Fruit fly (Drosophila melanogaster) whole organism, embryonic: ENCODE results near the gene CG5823.

ENCODE experiments used
- Atf3 ChIP-seq: fragments of 200-800 bp; sonication (Bioruptor generic); optimal IDR thresholded peaks from 3 replicates; lab custom pipeline; 2016; ENCODE audit warnings: missing biosample characterization, missing genetic modification characterization
- Bgb ChIP-seq: fragments of 200-800 bp; sonication (Bioruptor generic); IDR thresholded peaks from 2 replicates; pipeline ENCODE4 v1.3.6; 2022; ENCODE audit warnings: missing biosample characterization, missing genetic modification characterization; ENCODE audit not compliant: partially characterized antibody
- CG10267 ChIP-seq: fragments of 200-800 bp; sonication (Bioruptor generic); optimal IDR thresholded peaks from 2 replicates; lab custom pipeline; 2018; ENCODE audit warnings: missing biosample characterization, mild to moderate bottlenecking, missing genetic modification characterization, moderate library complexity
- CG11456 ChIP-seq: fragments of 200-800 bp; sonication (Bioruptor generic); IDR thresholded peaks from 3 replicates; pipeline ENCODE4 v1.3.6; 2022; ENCODE audit warnings: missing biosample characterization, missing genetic modification characterization
- CG13287 ChIP-seq: fragments of 200-800 bp; sonication (Bioruptor generic); IDR thresholded peaks from 2 replicates; pipeline ENCODE4 v1.3.6; 2022; ENCODE audit warnings: missing biosample characterization, missing genetic modification characterization; ENCODE audit not compliant: partially characterized antibody
- CG15479 ChIP-seq: fragments of 200-800 bp; sonication (Bioruptor generic); optimal IDR thresholded peaks from 3 replicates; lab custom pipeline; 2019; ENCODE audit warnings: missing biosample characterization, mild to moderate bottlenecking, missing genetic modification characterization, moderate library complexity
- CG15514 ChIP-seq: fragments of 200-800 bp; sonication (Bioruptor generic); optimal IDR thresholded peaks from 3 replicates; lab custom pipeline; 2017; ENCODE audit warnings: missing biosample characterization, missing genetic modification characterization, mild to moderate bottlenecking, moderate library complexity, missing genetic modification reagents
- CG16813 ChIP-seq: fragments of 200-800 bp; sonication (Bioruptor generic); IDR thresholded peaks from 3 replicates; pipeline ENCODE4 v1.3.6; 2022; ENCODE audit warnings: missing biosample characterization, missing genetic modification characterization; ENCODE audit not compliant: partially characterized antibody
- CG2116 ChIP-seq: fragments of 200-800 bp; sonication (Bioruptor generic); optimal IDR thresholded peaks from 3 replicates; lab custom pipeline; 2018; ENCODE audit warnings: missing biosample characterization, mild to moderate bottlenecking, missing genetic modification characterization
- CG2712 ChIP-seq: fragments of 200-800 bp; optimal IDR thresholded peaks from 3 replicates; lab custom pipeline; 2019; ENCODE audit warnings: missing biosample characterization, mild to moderate bottlenecking, missing genetic modification characterization, moderate library complexity
- CG4617 ChIP-seq: fragments of 200-800 bp; sonication (Bioruptor generic); optimal IDR thresholded peaks from 3 replicates; lab custom pipeline; 2016; ENCODE audit warnings: missing biosample characterization, missing genetic modification characterization, borderline replicate concordance
- CG7556 ChIP-seq: fragments of 200-800 bp; sonication (Bioruptor generic); optimal IDR thresholded peaks from 2 replicates; lab custom pipeline; 2017; ENCODE audit warnings: missing biosample characterization, mild to moderate bottlenecking, missing genetic modification characterization
- CG9437 ChIP-seq: fragments of 200-800 bp; sonication (Bioruptor generic); optimal IDR thresholded peaks from 2 replicates; lab custom pipeline; 2018; ENCODE audit warnings: missing biosample characterization, mild to moderate bottlenecking, missing genetic modification characterization
- D ChIP-seq, 2 experiments: fragments of 200-800 bp in 1 of 2; fragments of >200 bp in 1 of 2; sonication (Bioruptor generic) in 1 of 2; optimal IDR thresholded peaks; 2 replicates in 1 of 2; 3 replicates in 1 of 2; lab custom pipeline; 2017; ENCODE audit warnings: mild to moderate bottlenecking in 1 of 2, missing biosample characterization in 1 of 2, missing genetic modification characterization in 1 of 2, missing genetic modification reagents in 1 of 2
- Dp ChIP-seq: fragments of 200-800 bp; sonication (Bioruptor generic); optimal IDR thresholded peaks from 2 replicates; lab custom pipeline; 2018; ENCODE audit warnings: missing biosample characterization, mild to moderate bottlenecking, missing genetic modification characterization, moderate library complexity
- Ets97D ChIP-seq: fragments of 200-800 bp; sonication (Bioruptor generic); optimal IDR thresholded peaks from 3 replicates; lab custom pipeline; 2016; ENCODE audit warnings: missing biosample characterization, missing genetic modification characterization
- HLH4C ChIP-seq: fragments of 200-800 bp; sonication (Bioruptor generic); IDR thresholded peaks from 3 replicates; pipeline ENCODE4 v1.3.6; 2022; ENCODE audit warnings: missing biosample characterization, missing genetic modification characterization; ENCODE audit not compliant: partially characterized antibody
- Hr39 ChIP-seq: fragments of >200 bp; optimal IDR thresholded peaks from 2 replicates; lab custom pipeline; 2017
- MESR4 ChIP-seq: fragments of 200-800 bp; sonication (Bioruptor generic); optimal IDR thresholded peaks from 2 replicates; lab custom pipeline; 2018; ENCODE audit warnings: missing biosample characterization, mild to moderate bottlenecking, missing genetic modification characterization, moderate library complexity
- Med ChIP-seq: fragments of 200-800 bp; sonication (Bioruptor generic); peaks from one replicate; lab custom pipeline; 2016; ENCODE audit warnings: missing biosample characterization, missing genetic modification characterization, mild to moderate bottlenecking, inconsistent platforms, moderate library complexity
- NFAT ChIP-seq: fragments of 200-800 bp; sonication (Bioruptor generic); IDR thresholded peaks from 2 replicates; pipeline ENCODE4 v1.3.6; 2022; ENCODE audit warnings: missing biosample characterization, missing genetic modification characterization
- Nf-YC ChIP-seq: fragments of 200-800 bp; optimal IDR thresholded peaks from 3 replicates; lab custom pipeline; 2019; ENCODE audit warnings: missing biosample characterization, mild to moderate bottlenecking, missing genetic modification characterization, moderate library complexity
- Side ChIP-seq: fragments of 200-800 bp; sonication (Bioruptor generic); optimal IDR thresholded peaks from 2 replicates; lab custom pipeline; 2016; ENCODE audit warnings: missing biosample characterization, missing genetic modification characterization
- Sin3A ChIP-seq: fragments of >200 bp; optimal IDR thresholded peaks from 2 replicates; lab custom pipeline; 2018
- YL-1 ChIP-seq: fragments of 200-800 bp; sonication (Bioruptor generic); optimal IDR thresholded peaks from 3 replicates; lab custom pipeline; 2017; ENCODE audit warnings: missing biosample characterization, mild to moderate bottlenecking, missing genetic modification characterization
- ara ChIP-seq: fragments of 200-800 bp; sonication (Bioruptor generic); IDR thresholded peaks from 2 replicates; pipeline ENCODE4 v1.3.6; 2022; ENCODE audit warnings: missing biosample characterization, missing genetic modification characterization
- bbx ChIP-seq: fragments of 200-800 bp; sonication (Bioruptor generic); IDR thresholded peaks from 2 replicates; pipeline ENCODE4 v1.3.6; 2022; ENCODE audit warnings: missing biosample characterization, missing genetic modification characterization; ENCODE audit not compliant: partially characterized antibody
- br ChIP-seq: fragments of >200 bp; optimal IDR thresholded peaks from 2 replicates; lab custom pipeline; 2017
- crp ChIP-seq, 2 experiments: fragments of 200-800 bp; sonication (Bioruptor generic); optimal IDR thresholded peaks; 2 replicates in 1 of 2; 3 replicates in 1 of 2; lab custom pipeline; 2017; ENCODE audit warnings: missing biosample characterization in 2 of 2, missing genetic modification characterization in 2 of 2, mild to moderate bottlenecking in 1 of 2, moderate library complexity in 1 of 2
- fd102C ChIP-seq: fragments of 200-800 bp; sonication (Bioruptor generic); optimal IDR thresholded peaks from 2 replicates; lab custom pipeline; 2018; ENCODE audit warnings: missing biosample characterization, mild to moderate bottlenecking, missing genetic modification characterization, moderate library complexity
- gcm2 ChIP-seq: fragments of 200-800 bp; sonication (Bioruptor generic); optimal IDR thresholded peaks from 2 replicates; lab custom pipeline; 2016; ENCODE audit warnings: missing biosample characterization, missing genetic modification characterization
- hb ChIP-seq: fragments of 200-800 bp; sonication (Bioruptor generic); IDR thresholded peaks from 3 replicates; pipeline ENCODE4 v1.3.6; 2022; ENCODE audit warnings: missing biosample characterization, missing genetic modification characterization; ENCODE audit not compliant: partially characterized antibody
- knrl ChIP-seq: fragments of 200-800 bp; sonication (Bioruptor generic); IDR thresholded peaks from 3 replicates; pipeline ENCODE4 v1.3.6; 2022; ENCODE audit warnings: missing biosample characterization, missing genetic modification characterization; ENCODE audit not compliant: partially characterized antibody
- lbe ChIP-seq: fragments of 200-800 bp; sonication (Bioruptor generic); optimal IDR thresholded peaks from 2 replicates; lab custom pipeline; 2016; ENCODE audit warnings: missing biosample characterization, mild to moderate bottlenecking, missing genetic modification characterization
- luna ChIP-seq: fragments of 200-800 bp; sonication (Bioruptor generic); optimal IDR thresholded peaks from 2 replicates; lab custom pipeline; 2016; ENCODE audit warnings: missing biosample characterization, missing genetic modification characterization
- pan ChIP-seq, 4 experiments: fragments of >200 bp in 3 of 4; fragments of 200-800 bp in 1 of 4; sonication (Bioruptor generic) in 1 of 4; optimal IDR thresholded peaks in 3 of 4; IDR thresholded peaks in 1 of 4; 2 replicates each; pipeline versions ENCODE4 v1.3.6 to Lab custom; 2017 to 2022; ENCODE audit warnings: missing biosample characterization in 2 of 4, missing genetic modification characterization in 2 of 4, mixed read lengths in 1 of 4
- pfk ChIP-seq: fragments of 200-800 bp; sonication (Bioruptor generic); optimal IDR thresholded peaks from 2 replicates; lab custom pipeline; 2018; ENCODE audit warnings: missing biosample characterization, mild to moderate bottlenecking, missing genetic modification characterization, moderate library complexity
- pzg ChIP-seq: fragments of 200-800 bp; sonication (Bioruptor generic); optimal IDR thresholded peaks from 3 replicates; lab custom pipeline; 2018; ENCODE audit warnings: missing biosample characterization, mild to moderate bottlenecking, missing genetic modification characterization, moderate library complexity
- sens ChIP-seq: fragments of 200-800 bp; sonication (Bioruptor generic); peaks from one replicate; lab custom pipeline; 2016; ENCODE audit warnings: missing biosample characterization, missing genetic modification characterization
- seq ChIP-seq: fragments of 200-800 bp; sonication (Bioruptor generic); IDR thresholded peaks from 2 replicates; pipeline ENCODE4 v1.3.6; 2022; ENCODE audit warnings: missing biosample characterization, missing genetic modification characterization
- sim ChIP-seq: fragments of 200-800 bp; sonication (Bioruptor generic); IDR thresholded peaks from 2 replicates; pipeline ENCODE4 v1.3.6; 2022; ENCODE audit warnings: missing biosample characterization, missing genetic modification characterization
- sisA ChIP-seq: fragments of 200-800 bp; sonication (Bioruptor generic); IDR thresholded peaks from 2 replicates; pipeline ENCODE4 v1.3.6; 2022; ENCODE audit warnings: missing biosample characterization, missing genetic modification characterization
- slbo ChIP-seq: fragments of 200-800 bp; sonication (Bioruptor generic); IDR thresholded peaks from 2 replicates; pipeline ENCODE4 v1.3.6; 2022; ENCODE audit warnings: missing biosample characterization, missing genetic modification characterization
- trem ChIP-seq: fragments of 200-800 bp; optimal IDR thresholded peaks from 3 replicates; lab custom pipeline; 2019; ENCODE audit warnings: missing biosample characterization, mild to moderate bottlenecking, missing genetic modification characterization, moderate library complexity
- tup ChIP-seq: fragments of 200-800 bp; sonication (Bioruptor generic); optimal IDR thresholded peaks from 2 replicates; lab custom pipeline; 2016; ENCODE audit warnings: missing biosample characterization, mild to moderate bottlenecking, missing genetic modification characterization, moderate library complexity
- zen2 ChIP-seq: fragments of 200-800 bp; sonication (Bioruptor generic); IDR thresholded peaks from 3 replicates; pipeline ENCODE4 v1.3.6; 2022; ENCODE audit warnings: missing biosample characterization, missing genetic modification characterization; ENCODE audit not compliant: partially characterized antibody

The CG5823 gene

dm6 chr3R:17546115-17546705, 11.8 kb upstream of the CG5823 start, which contains the start of gene Prx3 (continued):
- TF ChIP-seq CG4617 (GFP tag; lab: Kevin White, UChicago), result peak; percentile 11
- peak; percentile 69 for TF ChIP-seq pzg (GFP tag; lab: Kevin White, UChicago)
- TF ChIP-seq CG15514 (GFP tag; lab: Kevin White, UChicago), result peak; percentile 12
- TF ChIP-seq MESR4 (GFP tag; lab: Kevin White, UChicago), result peak; percentile 46
- peak; percentile 50 for TF ChIP-seq CG2116
- peak; percentile 9 for TF ChIP-seq Sin3A (lab: Kevin White, UChicago)
- TF ChIP-seq trem (tag; lab: Kevin White, UChicago), result peak; percentile 13
- peak; percentile 25; the same call in 1 of the 3 replicates for TF ChIP-seq HLH4C (GFP tag; lab: Robert Waterston, UW)
- peak; percentile 5 for TF ChIP-seq Med (GFP tag; lab: Kevin White, UChicago)
- TF ChIP-seq CG9437, result peak; percentile 23
- peak; percentile 69 for TF ChIP-seq YL-1 (GFP tag; lab: Kevin White, UChicago)
- peak; percentile 1 for TF ChIP-seq CG10267
- no peak for TF ChIP-seq Side (GFP tag; lab: Kevin White, UChicago)
- TF ChIP-seq Ets97D (GFP tag; lab: Kevin White, UChicago), result peak; percentile 22
- TF ChIP-seq bbx (GFP tag; lab: Robert Waterston, UW), result peak; percentile 41; the same call in 1 of the 2 replicates

dm6 chr3R:17544594-17544993, 10.2 kb upstream of the CG5823 start:
- TF ChIP-seq Bgb (GFP tag; lab: Robert Waterston, UW) (0 out of 2 replicates have a peak, but pooled peaks have one; percentile 21), CG11456 (GFP tag; lab: Robert Waterston, UW) (0 out of 3 replicates have a peak, but pooled peaks have one; percentile 38), fd102C (GFP tag; lab: Kevin White, UChicago) (no peak), sens (GFP tag; lab: Kevin White, UChicago) (peak; percentile 9), pan (optimal IDR thresholded peaks at IDR 0.05; lab: Kevin White, UChicago) (no peak), pan (GFP tag; optimal IDR thresholded peaks at IDR 0.05 in 1 of 2, IDR thresholded peaks at IDR 0.05 in 1 of 2) (no peak), Med (GFP tag; lab: Kevin White, UChicago) (peak; percentile 56), Nf-YC (no peak), CG2712 (no peak), Dp (GFP tag; lab: Kevin White, UChicago) (no peak), CG16813 (0 out of 3 replicates have a peak, but pooled peaks have one; percentile 12), D (optimal IDR thresholded peaks at IDR 0.05; lab: Kevin White, UChicago) (no peak), D (GFP tag; optimal IDR thresholded peaks at IDR 0.05; lab: Kevin White, UChicago) (no peak), slbo (GFP tag; lab: Robert Waterston, UW) (0 out of 2 replicates have a peak, but pooled peaks have one; percentile 10), Hr39 (lab: Kevin White, UChicago) (peak; percentile 6)

DNA sequence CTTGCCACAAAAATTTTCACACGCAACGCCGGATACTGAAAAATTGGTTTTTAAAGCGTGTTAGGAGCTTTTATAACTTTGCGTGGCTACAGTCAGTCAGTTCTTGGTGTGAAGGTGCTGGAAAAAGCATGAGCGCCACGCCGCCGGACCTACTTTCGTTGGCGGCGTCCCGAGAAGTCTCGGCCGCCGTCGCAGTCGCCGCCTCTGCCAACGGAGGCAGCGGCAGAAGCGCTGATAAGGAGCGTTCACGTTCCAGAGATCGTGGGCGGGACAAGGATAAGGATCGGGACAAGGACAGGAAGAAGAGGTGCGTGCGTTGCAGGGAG, 6.1 kb upstream of the CG5823 start:
- TF ChIP-seq lbe (GFP tag; lab: Kevin White, UChicago) (no peak), tup (GFP tag; lab: Kevin White, UChicago) (no peak), br (lab: Kevin White, UChicago) (no peak), pfk (GFP tag; lab: Kevin White, UChicago) (peak; percentile 90), CG13287 (GFP tag; lab: Robert Waterston, UW) (peak; percentile 19; the same call in 1 of the 2 replicates), seq (GFP tag; lab: Robert Waterston, UW) (no peak), NFAT (no peak), sisA (GFP tag; lab: Robert Waterston, UW) (no peak), gcm2 (GFP tag; lab: Kevin White, UChicago) (no peak), HLH4C (GFP tag; lab: Robert Waterston, UW) (no peak), crp (GFP tag; optimal IDR thresholded peaks at IDR 0.05; lab: Kevin White, UChicago) (no peak), Atf3 (GFP tag; lab: Kevin White, UChicago) (no peak), zen2 (no peak), hb (no peak), ara (GFP tag; lab: Robert Waterston, UW) (no peak), CG7556 (GFP tag; lab: Kevin White, UChicago) (no peak), Sin3A (lab: Kevin White, UChicago) (peak; percentile 30), luna (GFP tag; lab: Kevin White, UChicago) (no peak), Med (GFP tag; lab: Kevin White, UChicago) (peak; percentile 69), sim (GFP tag; lab: Robert Waterston, UW) (no peak), CG15479 (GFP tag; lab: Kevin White, UChicago) (no peak), knrl (GFP tag; lab: Robert Waterston, UW) (no peak), sens (GFP tag; lab: Kevin White, UChicago) (no peak)
